Worm (Caenorhabditis elegans) whole organism, L3 larva: ENCODE results near the gene nhr-115.
"Not testable (repeated sequence)": the region's sequence is repeated elsewhere in the genome, so short reads cannot be mapped to it uniquely, and the experiment has no call there.

Source experiments
- R02D3.7 ChIP-seq: fragments of 150-350 bp; optimal IDR thresholded peaks from 2 replicates; lab custom pipeline; 2014; ENCODE audit warnings: missing biosample characterization, missing genetic modification characterization
- ZK546.5 ChIP-seq: sonication (generic microtip); optimal IDR thresholded peaks from 2 replicates; lab custom pipeline; 2017; ENCODE audit warnings: missing biosample characterization, missing genetic modification characterization
- ama-1 ChIP-seq: fragments of 150-350 bp; optimal IDR thresholded peaks from 2 replicates; lab custom pipeline; 2018
- ceh-16 ChIP-seq: sonication (generic microtip); optimal IDR thresholded peaks from 2 replicates; lab custom pipeline; 2017; ENCODE audit warnings: missing biosample characterization, missing genetic modification characterization
- ceh-28 ChIP-seq: fragments of 150-350 bp; optimal IDR thresholded peaks from 2 replicates; lab custom pipeline; 2014; ENCODE audit warnings: missing biosample characterization, missing genetic modification reagents, missing genetic modification characterization
- ceh-82 ChIP-seq: fragments of 150-350 bp; optimal IDR thresholded peaks from 2 replicates; lab custom pipeline; 2014; ENCODE audit warnings: missing biosample characterization, missing genetic modification characterization
- daf-12 ChIP-seq: fragments of 150-350 bp; optimal IDR thresholded peaks from 2 replicates; lab custom pipeline; 2014; ENCODE audit warnings: missing biosample characterization, missing genetic modification reagents, missing genetic modification characterization
- egl-5 ChIP-seq: fragments of 150-350 bp; optimal IDR thresholded peaks from 2 replicates; lab custom pipeline; 2017; ENCODE audit warnings: missing biosample characterization, missing genetic modification reagents, missing genetic modification characterization, inconsistent platforms
- elt-1 ChIP-seq: fragments of 150-350 bp; optimal IDR thresholded peaks from 2 replicates; lab custom pipeline; 2014; ENCODE audit warnings: missing biosample characterization, missing genetic modification characterization
- elt-2 ChIP-seq: sonication (generic microtip); optimal IDR thresholded peaks from 2 replicates; lab custom pipeline; 2016; ENCODE audit warnings: missing genetic modification reagents, mild to moderate bottlenecking, missing genetic modification characterization, missing compliant biosample characterization
- fkh-2 ChIP-seq: fragments of 150-350 bp; optimal IDR thresholded peaks from 2 replicates; lab custom pipeline; 2014; ENCODE audit warnings: missing biosample characterization, missing genetic modification reagents, missing genetic modification characterization
- fos-1 ChIP-seq: fragments of 150-350 bp; optimal IDR thresholded peaks from 2 replicates; lab custom pipeline; 2014; ENCODE audit warnings: missing biosample characterization, missing genetic modification characterization
- hmg-11 ChIP-seq: sonication (generic microtip); optimal IDR thresholded peaks from 2 replicates; lab custom pipeline; 2016; ENCODE audit warnings: missing genetic modification characterization, missing compliant biosample characterization
- jun-1 ChIP-seq: fragments of 150-350 bp; optimal IDR thresholded peaks from 2 replicates; lab custom pipeline; 2014; ENCODE audit warnings: missing biosample characterization, missing genetic modification reagents, missing genetic modification characterization
- lin-15B ChIP-seq: fragments of 150-350 bp; optimal IDR thresholded peaks from 2 replicates; lab custom pipeline; 2014; ENCODE audit warnings: missing biosample characterization, missing genetic modification characterization
- lin-39 ChIP-seq: fragments of 150-350 bp; optimal IDR thresholded peaks from 2 replicates; lab custom pipeline; 2018; ENCODE audit warnings: missing biosample characterization, missing genetic modification reagents, missing genetic modification characterization
- mdl-1 ChIP-seq: fragments of 150-350 bp; optimal IDR thresholded peaks from 2 replicates; lab custom pipeline; 2014; ENCODE audit warnings: missing biosample characterization, missing genetic modification characterization
- mml-1 ChIP-seq: fragments of 150-350 bp; sonication (generic microtip); optimal IDR thresholded peaks from 3 replicates; lab custom pipeline; 2014; ENCODE audit warnings: missing biosample characterization, missing genetic modification characterization
- nhr-11 ChIP-seq: fragments of 150-350 bp; optimal IDR thresholded peaks from 2 replicates; lab custom pipeline; 2014; ENCODE audit warnings: missing biosample characterization, missing genetic modification characterization
- nhr-237 ChIP-seq: fragments of 150-350 bp; optimal IDR thresholded peaks from 2 replicates; lab custom pipeline; 2014; ENCODE audit warnings: missing biosample characterization, missing genetic modification characterization
- nhr-28 ChIP-seq: fragments of 150-350 bp; optimal IDR thresholded peaks from 2 replicates; lab custom pipeline; 2014; ENCODE audit warnings: missing biosample characterization, missing genetic modification characterization
- nhr-43 ChIP-seq: sonication (generic microtip); optimal IDR thresholded peaks from 2 replicates; lab custom pipeline; 2016; ENCODE audit warnings: mild to moderate bottlenecking, missing genetic modification characterization, missing compliant biosample characterization; ENCODE audit not compliant: poor library complexity, severe bottlenecking
- nhr-67 ChIP-seq: fragments of 150-350 bp; optimal IDR thresholded peaks from 2 replicates; lab custom pipeline; 2014; ENCODE audit warnings: missing biosample characterization, missing genetic modification characterization
- nhr-77 ChIP-seq: fragments of 150-350 bp; optimal IDR thresholded peaks from 2 replicates; lab custom pipeline; 2014; ENCODE audit warnings: missing biosample characterization, missing genetic modification characterization
- pha-4 ChIP-seq: fragments of 150-350 bp; optimal IDR thresholded peaks from 2 replicates; lab custom pipeline; 2014; ENCODE audit warnings: missing biosample characterization, missing genetic modification reagents, missing genetic modification characterization
- pqm-1 ChIP-seq: fragments of 150-350 bp; optimal IDR thresholded peaks from 2 replicates; lab custom pipeline; 2017; ENCODE audit warnings: missing biosample characterization, missing genetic modification characterization, inconsistent platforms
- sea-2 ChIP-seq: fragments of 150-350 bp; sonication (generic microtip); optimal IDR thresholded peaks from 4 replicates; lab custom pipeline; 2014; ENCODE audit warnings: missing biosample characterization, missing genetic modification reagents, missing genetic modification characterization
- skn-1 ChIP-seq: fragments of 150-350 bp; optimal IDR thresholded peaks from 2 replicates; lab custom pipeline; 2014; ENCODE audit warnings: missing biosample characterization, missing genetic modification characterization
- tbx-2 ChIP-seq: sonication (generic microtip); optimal IDR thresholded peaks from 2 replicates; lab custom pipeline; 2016; ENCODE audit warnings: mild to moderate bottlenecking, missing genetic modification characterization, missing compliant biosample characterization
- ztf-11 ChIP-seq: fragments of 150-350 bp; optimal IDR thresholded peaks from 2 replicates; lab custom pipeline; 2014; ENCODE audit warnings: missing biosample characterization, missing genetic modification characterization
- ztf-4 ChIP-seq: fragments of 150-350 bp; optimal IDR thresholded peaks from 2 replicates; lab custom pipeline; 2014; ENCODE audit warnings: missing biosample characterization, missing genetic modification characterization

The nhr-115 gene

DNA sequence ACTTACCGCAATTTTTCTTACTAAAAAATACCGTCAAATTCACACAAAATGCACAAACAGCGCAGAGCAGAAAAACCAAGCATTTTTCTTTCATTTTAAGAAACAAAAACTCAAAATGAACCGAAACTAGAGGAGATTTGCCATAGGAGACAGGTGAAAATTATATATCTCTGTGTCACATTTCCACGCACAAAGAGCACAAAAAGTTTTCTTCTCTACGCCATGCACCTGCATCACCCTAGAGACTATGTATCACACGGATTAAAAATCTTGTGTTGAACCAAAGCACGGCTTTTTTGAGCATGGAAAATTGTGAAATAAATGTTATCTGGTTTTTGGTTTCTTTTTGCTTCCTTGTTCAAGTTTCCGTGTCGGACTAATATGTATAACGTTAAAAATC, 11.4 kb downstream of the nhr-115 start, which contains the start of gene irld-15:
Gene irld-15, minus strand, starts transcription at position 101 of the 400 bp plus-strand sequence.
- TF ChIP-seq jun-1, result no peak
- no peak for TF ChIP-seq ceh-28
- no peak for TF ChIP-seq ama-1 (lab: Kevin White, UChicago)
- no peak for TF ChIP-seq tbx-2
- no peak for TF ChIP-seq lin-15B (tag; lab: Kevin White, UChicago)
- no peak for TF ChIP-seq mdl-1 (tag; lab: Kevin White, UChicago)
- TF ChIP-seq mml-1 (tag; lab: Kevin White, UChicago), result no peak

DNA sequence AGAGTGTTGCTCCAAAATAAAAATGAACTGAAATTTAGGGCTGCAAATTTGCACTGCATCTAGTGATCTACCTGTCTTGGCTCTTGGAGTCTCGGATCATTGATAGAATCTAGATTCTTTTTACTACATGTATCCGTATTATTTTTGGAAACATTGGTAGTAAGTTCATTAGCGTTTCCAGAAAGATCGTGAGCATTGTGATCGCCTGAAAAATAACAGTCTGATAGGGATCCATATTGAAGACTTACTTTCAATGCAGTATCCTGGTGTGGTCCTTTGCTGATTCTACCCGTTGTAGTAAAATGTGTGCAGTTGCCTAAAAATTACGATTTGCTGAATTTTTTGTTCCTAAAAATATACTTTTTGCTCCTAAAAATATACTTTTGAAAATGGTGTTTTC, 14.0 kb downstream of the nhr-115 start:
- no peak for TF ChIP-seq ZK546.5 (tag; lab: Kevin White, UChicago)
- TF ChIP-seq lin-39 (tag; lab: Kevin White, UChicago), result no peak
- TF ChIP-seq R02D3.7 (tag; lab: Kevin White, UChicago), result no peak
- no peak for TF ChIP-seq pha-4
- TF ChIP-seq nhr-43 (tag; lab: Kevin White, UChicago), result no peak
- TF ChIP-seq ceh-82, result no peak
- no peak for TF ChIP-seq nhr-77
- no peak for TF ChIP-seq ceh-16
- TF ChIP-seq fos-1 (tag; lab: Kevin White, UChicago), result no peak
- TF ChIP-seq nhr-28 (tag; lab: Kevin White, UChicago), result no peak

DNA sequence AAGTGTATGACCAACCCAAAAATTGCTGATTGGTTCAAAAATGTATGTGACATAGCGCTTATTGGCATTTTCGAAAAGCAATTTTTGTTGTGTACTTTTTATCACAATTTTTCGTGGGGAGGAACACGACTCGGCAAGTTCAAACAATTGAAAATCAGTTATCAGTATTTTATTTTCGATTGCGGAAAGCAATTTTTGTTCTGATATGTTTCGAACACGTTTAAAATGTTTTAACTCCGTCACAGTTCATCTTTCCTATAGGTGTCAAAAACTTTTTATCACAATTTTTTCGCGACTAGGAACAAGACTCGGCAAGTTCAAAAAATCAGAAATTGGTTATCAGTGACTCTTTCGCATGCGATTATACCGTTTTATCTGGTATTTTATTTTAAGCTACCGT, 15.9 kb downstream of the nhr-115 start:
- TF ChIP-seq elt-2 (peak; percentile 99), mdl-1 (tag; lab: Kevin White, UChicago) (no peak), nhr-67 (tag; lab: Kevin White, UChicago) (no peak), nhr-77 (no peak), nhr-11 (tag; lab: Kevin White, UChicago) (no peak), jun-1 (peak; percentile 46), nhr-237 (tag; lab: Kevin White, UChicago) (no peak), pqm-1 (tag; lab: Kevin White, UChicago) (peak; percentile 44), elt-1 (tag; lab: Kevin White, UChicago) (no peak), sea-2 (GFP tag; lab: Kevin White, UChicago) (no peak), fos-1 (tag; lab: Kevin White, UChicago) (no peak), ztf-4 (no peak), hmg-11 (no peak)

DNA sequence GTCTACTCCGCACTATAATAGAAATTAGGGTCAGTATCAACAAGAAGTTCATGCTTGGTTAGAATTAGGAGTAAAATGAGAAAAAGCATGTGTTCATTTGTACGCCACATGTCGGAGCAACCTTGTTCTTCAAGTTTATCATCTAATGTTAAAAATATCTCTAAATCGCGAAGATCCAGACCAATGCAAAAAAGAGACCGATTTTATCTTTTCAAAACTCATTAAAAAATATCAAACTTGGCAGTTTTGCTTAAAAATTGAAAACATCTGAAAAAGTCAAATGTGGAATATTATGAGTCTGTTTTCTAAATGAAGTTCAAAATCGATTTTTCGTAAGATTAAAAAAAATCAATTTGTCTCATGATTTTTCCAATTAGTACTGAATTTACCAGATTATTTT, 28.7 kb downstream of the nhr-115 start, which contains the start of gene Y19D10B.6:
Gene Y19D10B.6, minus strand, starts transcription at position 101 of the 400 bp plus-strand sequence.
- TF ChIP-seq egl-5, lin-15B, daf-12 (tag; lab: Kevin White, UChicago): not testable (repeated sequence)

DNA sequence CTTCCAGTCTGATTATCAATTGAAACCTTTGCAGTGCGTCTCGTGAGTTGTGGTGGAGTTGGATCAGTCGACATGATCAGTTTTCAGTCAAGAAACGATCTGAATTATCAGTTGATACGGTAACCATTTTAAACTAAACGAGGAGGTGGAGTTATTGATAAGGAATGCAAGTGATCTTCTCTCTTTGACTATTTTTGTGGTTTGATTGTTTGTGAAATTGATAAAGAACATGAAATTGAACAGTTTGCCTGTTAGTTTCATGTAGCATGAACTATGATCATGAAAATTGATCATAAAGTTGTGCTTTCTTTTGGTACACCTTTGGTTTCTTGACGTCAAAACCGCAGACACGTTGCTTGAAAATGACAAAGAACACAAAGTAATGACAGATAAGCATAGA, 30.1 kb downstream of the nhr-115 start, which contains the start of gene pud-1.2:
Gene pud-1.2, minus strand, starts transcription at position 101 of the 400 bp plus-strand sequence.
- not testable (repeated sequence) for TF ChIP-seq fkh-2; ZK546.5 (tag; lab: Kevin White, UChicago); ztf-11 (tag; lab: Kevin White, UChicago)
- TF ChIP-seq, all 47 proteins: peak for 0; not testable (repeated sequence) for 47

DNA sequence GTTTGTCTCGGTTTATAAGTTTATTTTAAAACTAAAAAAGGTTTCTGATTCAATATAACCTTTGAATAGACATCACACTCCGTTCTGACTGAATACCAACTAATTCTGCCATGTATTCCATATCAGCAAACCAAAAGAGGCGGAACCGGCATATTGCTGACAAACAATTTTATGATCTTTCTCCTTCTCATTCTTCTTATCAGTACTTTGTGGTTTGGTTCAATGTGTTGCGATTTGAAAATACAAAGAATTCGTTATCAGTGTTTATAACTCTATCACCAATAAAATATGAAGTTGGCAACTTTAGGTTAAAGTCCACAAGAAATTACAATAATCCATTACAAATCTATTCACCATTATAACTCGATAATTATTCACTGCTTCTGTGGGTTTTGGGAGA, 31.9 kb downstream of the nhr-115 start:
- TF ChIP-seq elt-2 (peak; percentile 98), pqm-1 (tag; lab: Kevin White, UChicago) (peak; percentile 99), jun-1 (no peak), skn-1 (tag; lab: Kevin White, UChicago) (peak; percentile 54), elt-1 (tag; lab: Kevin White, UChicago) (no peak)

DNA sequence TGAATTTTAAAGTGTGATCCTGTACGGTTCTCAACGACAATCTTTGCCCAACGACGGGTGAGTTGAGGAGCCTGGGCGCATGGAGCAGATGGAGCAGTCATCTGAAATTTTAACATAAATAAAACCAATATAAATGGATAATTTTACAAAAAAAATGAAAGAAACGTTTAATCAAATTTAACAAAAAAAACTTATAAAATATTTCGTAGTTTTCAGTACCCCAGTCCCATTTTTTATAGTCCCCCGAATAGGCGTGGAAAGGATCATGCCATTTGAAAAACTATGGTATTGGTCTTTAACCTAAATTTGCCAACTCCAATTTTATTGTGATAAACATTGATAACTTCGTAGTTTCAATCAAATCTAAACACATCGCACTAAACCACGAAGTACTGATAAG, 32.7 kb downstream of the nhr-115 start, which contains the start of gene pud-3:
Gene pud-3, minus strand, starts transcription at position 101 of the 400 bp plus-strand sequence.
- TF ChIP-seq ztf-4, result no peak
- no peak for TF ChIP-seq lin-39 (tag; lab: Kevin White, UChicago)
- peak; percentile 41 for TF ChIP-seq pqm-1 (tag; lab: Kevin White, UChicago)
- TF ChIP-seq, all 47 proteins: peak for 1
